Fruit fly (Drosophila melanogaster) whole organism, prepupa: ENCODE measurements around the gene wkd.

Experiments used
- Blimp-1 ChIP-seq: fragments of 200-800 bp; sonication (Bioruptor generic); optimal IDR thresholded peaks from 3 replicates; lab custom pipeline; 2017; ENCODE audit warnings: missing biosample characterization, missing genetic modification characterization, mild to moderate bottlenecking, moderate library complexity, missing genetic modification reagents
- CG10631 ChIP-seq: fragments of 200-800 bp; sonication (Bioruptor generic); optimal IDR thresholded peaks from 2 replicates; lab custom pipeline; 2016; ENCODE audit warnings: missing biosample characterization, missing genetic modification characterization
- CG10669 ChIP-seq: fragments of 200-800 bp; sonication (Bioruptor generic); optimal IDR thresholded peaks from 3 replicates; lab custom pipeline; 2018; ENCODE audit warnings: missing biosample characterization, mild to moderate bottlenecking, missing genetic modification characterization, moderate library complexity
- CG11902 ChIP-seq: fragments of 200-800 bp; sonication (Bioruptor generic); optimal IDR thresholded peaks from 3 replicates; lab custom pipeline; 2016; ENCODE audit warnings: missing biosample characterization, missing genetic modification characterization
- CG15336 ChIP-seq: fragments of 200-800 bp; sonication (Bioruptor generic); IDR thresholded peaks from 2 replicates; pipeline ENCODE4 v1.3.6; 2022; ENCODE audit warnings: missing biosample characterization, missing genetic modification characterization
- CG1621 ChIP-seq: fragments of 200-800 bp; sonication (Bioruptor generic); optimal IDR thresholded peaks from 3 replicates; lab custom pipeline; 2018; ENCODE audit warnings: missing biosample characterization, mild to moderate bottlenecking, missing genetic modification characterization
- CG3032 ChIP-seq: fragments of 200-800 bp; optimal IDR thresholded peaks from 2 replicates; lab custom pipeline; 2019; ENCODE audit warnings: missing biosample characterization, mild to moderate bottlenecking, missing genetic modification characterization, moderate library complexity
- CG32006 ChIP-seq: fragments of 200-800 bp; sonication (Bioruptor generic); optimal IDR thresholded peaks from 3 replicates; lab custom pipeline; 2017; ENCODE audit warnings: missing biosample characterization, mild to moderate bottlenecking, missing genetic modification characterization
- CG34406 ChIP-seq: fragments of 200-800 bp; sonication (Bioruptor generic); optimal IDR thresholded peaks from 3 replicates; lab custom pipeline; 2016; ENCODE audit warnings: missing biosample characterization, missing genetic modification characterization
- CG3919 ChIP-seq: fragments of 200-800 bp; sonication (Bioruptor generic); optimal IDR thresholded peaks from 3 replicates; lab custom pipeline; 2016; ENCODE audit warnings: missing biosample characterization, missing genetic modification characterization
- CG4318 ChIP-seq: fragments of 200-800 bp; sonication (Bioruptor generic); optimal IDR thresholded peaks from 3 replicates; lab custom pipeline; 2017; ENCODE audit warnings: missing biosample characterization, mild to moderate bottlenecking, missing genetic modification characterization
- CG6276 ChIP-seq: fragments of 200-800 bp; sonication (Bioruptor generic); optimal IDR thresholded peaks from 2 replicates; lab custom pipeline; 2017; ENCODE audit warnings: missing biosample characterization, mild to moderate bottlenecking, missing genetic modification characterization
- CG6808 ChIP-seq: fragments of 200-800 bp; sonication (Bioruptor generic); optimal IDR thresholded peaks from 3 replicates; lab custom pipeline; 2017; ENCODE audit warnings: missing biosample characterization, missing genetic modification characterization, mild to moderate bottlenecking, moderate library complexity, missing genetic modification reagents
- CG6854 ChIP-seq: fragments of 200-800 bp; sonication (Bioruptor generic); optimal IDR thresholded peaks from 2 replicates; lab custom pipeline; 2017; ENCODE audit warnings: missing biosample characterization, mild to moderate bottlenecking, missing genetic modification characterization
- CG8119 ChIP-seq: fragments of 200-800 bp; sonication (Bioruptor generic); IDR thresholded peaks from 3 replicates; pipeline ENCODE4 v1.3.6; 2022; ENCODE audit warnings: missing biosample characterization, missing genetic modification characterization
- CG8632 ChIP-seq: fragments of 200-800 bp; sonication (Bioruptor generic); optimal IDR thresholded peaks from 3 replicates; lab custom pipeline; 2016; ENCODE audit warnings: missing biosample characterization, missing genetic modification characterization
- CG9139 ChIP-seq: fragments of 200-800 bp; sonication (Bioruptor generic); optimal IDR thresholded peaks from 3 replicates; lab custom pipeline; 2017; ENCODE audit warnings: missing biosample characterization, mild to moderate bottlenecking, missing genetic modification characterization
- Eip75B ChIP-seq: fragments of 200-800 bp; sonication (Bioruptor generic); optimal IDR thresholded peaks from 3 replicates; lab custom pipeline; 2016; ENCODE audit warnings: missing biosample characterization, missing genetic modification characterization
- Eip78C ChIP-seq: fragments of 200-800 bp; sonication (Bioruptor generic); peaks from one replicate; lab custom pipeline; 2016; ENCODE audit warnings: missing biosample characterization, missing genetic modification characterization
- Hr39 ChIP-seq: fragments of 200-800 bp; sonication (Bioruptor generic); optimal IDR thresholded peaks from 2 replicates; lab custom pipeline; 2016; ENCODE audit warnings: missing biosample characterization, missing genetic modification characterization
- Hr4 ChIP-seq: fragments of 200-800 bp; sonication (Bioruptor generic); optimal IDR thresholded peaks from 3 replicates; lab custom pipeline; 2016; ENCODE audit warnings: missing biosample characterization, missing genetic modification characterization
- Met ChIP-seq: fragments of 200-800 bp; sonication (Bioruptor generic); optimal IDR thresholded peaks from 3 replicates; lab custom pipeline; 2016; ENCODE audit warnings: missing biosample characterization, missing genetic modification characterization
- Smox ChIP-seq: fragments of 200-800 bp; sonication (Bioruptor generic); optimal IDR thresholded peaks from 3 replicates; lab custom pipeline; 2016; ENCODE audit warnings: missing biosample characterization, missing genetic modification characterization
- Sox102F ChIP-seq: fragments of 200-800 bp; sonication (Bioruptor generic); optimal IDR thresholded peaks from 2 replicates; lab custom pipeline; 2016; ENCODE audit warnings: missing biosample characterization, mild to moderate bottlenecking, missing genetic modification characterization
- Sox14 ChIP-seq: fragments of 200-800 bp; sonication (Bioruptor generic); optimal IDR thresholded peaks from 3 replicates; lab custom pipeline; 2016; ENCODE audit warnings: missing biosample characterization, missing genetic modification characterization
- Sox15 ChIP-seq: fragments of 200-800 bp; sonication (Bioruptor generic); optimal IDR thresholded peaks from 3 replicates; lab custom pipeline; 2016; ENCODE audit warnings: missing biosample characterization, missing genetic modification characterization
- achi ChIP-seq: fragments of 200-800 bp; sonication (Bioruptor generic); optimal IDR thresholded peaks from 3 replicates; lab custom pipeline; 2016; ENCODE audit warnings: missing biosample characterization, missing genetic modification characterization
- acj6 ChIP-seq: fragments of 200-800 bp; sonication (Bioruptor generic); optimal IDR thresholded peaks from 3 replicates; lab custom pipeline; 2016; ENCODE audit warnings: missing biosample characterization, missing genetic modification characterization
- cyc ChIP-seq: fragments of 200-800 bp; sonication (Bioruptor generic); optimal IDR thresholded peaks from 3 replicates; lab custom pipeline; 2016; ENCODE audit warnings: missing biosample characterization, missing genetic modification characterization
- dac ChIP-seq: fragments of 200-800 bp; sonication (Bioruptor generic); optimal IDR thresholded peaks from 2 replicates; lab custom pipeline; 2017; ENCODE audit warnings: missing biosample characterization, mild to moderate bottlenecking, missing genetic modification characterization
- eg ChIP-seq: fragments of 200-800 bp; sonication (Bioruptor generic); IDR thresholded peaks from 3 replicates; pipeline ENCODE4 v1.3.6; 2022; ENCODE audit warnings: missing biosample characterization, missing genetic modification characterization
- fd59A ChIP-seq: fragments of 200-800 bp; sonication (Bioruptor generic); optimal IDR thresholded peaks from 2 replicates; lab custom pipeline; 2017; ENCODE audit warnings: missing biosample characterization, mild to moderate bottlenecking, missing genetic modification characterization, missing genetic modification reagents
- fd85E ChIP-seq: fragments of 200-800 bp; sonication (Bioruptor generic); optimal IDR thresholded peaks from 3 replicates; lab custom pipeline; 2016; ENCODE audit warnings: missing biosample characterization, missing genetic modification characterization
- fkh ChIP-seq: fragments of 200-800 bp; sonication (Bioruptor generic); optimal IDR thresholded peaks from 3 replicates; lab custom pipeline; 2017; ENCODE audit warnings: missing biosample characterization, mild to moderate bottlenecking, missing genetic modification characterization, moderate library complexity
- lz ChIP-seq: fragments of 200-800 bp; sonication (Bioruptor generic); optimal IDR thresholded peaks from 3 replicates; lab custom pipeline; 2016; ENCODE audit warnings: missing biosample characterization, missing genetic modification characterization
- net ChIP-seq: fragments of 200-800 bp; sonication (Bioruptor generic); optimal IDR thresholded peaks from 3 replicates; lab custom pipeline; 2016; ENCODE audit warnings: missing biosample characterization, missing genetic modification characterization
- spab ChIP-seq: fragments of 200-800 bp; sonication (Bioruptor generic); optimal IDR thresholded peaks from 2 replicates; lab custom pipeline; 2017; ENCODE audit warnings: missing biosample characterization, mild to moderate bottlenecking, missing genetic modification characterization, missing genetic modification reagents
- ss ChIP-seq, 2 experiments: fragments of 200-800 bp; sonication (Bioruptor generic); optimal IDR thresholded peaks; 2 replicates in 1 of 2; 3 replicates in 1 of 2; lab custom pipeline; 2017 to 2018; ENCODE audit warnings: mild to moderate bottlenecking in 2 of 2, missing biosample characterization in 2 of 2, missing genetic modification characterization in 2 of 2, moderate library complexity in 1 of 2
- svp ChIP-seq: fragments of 200-800 bp; sonication (Bioruptor generic); peaks from one replicate; lab custom pipeline; 2016; ENCODE audit warnings: missing biosample characterization, missing genetic modification characterization
- vri ChIP-seq: fragments of 200-800 bp; sonication (Bioruptor generic); optimal IDR thresholded peaks from 3 replicates; lab custom pipeline; 2016; ENCODE audit warnings: missing biosample characterization, mild to moderate bottlenecking, missing genetic modification characterization

The wkd gene

DNA sequence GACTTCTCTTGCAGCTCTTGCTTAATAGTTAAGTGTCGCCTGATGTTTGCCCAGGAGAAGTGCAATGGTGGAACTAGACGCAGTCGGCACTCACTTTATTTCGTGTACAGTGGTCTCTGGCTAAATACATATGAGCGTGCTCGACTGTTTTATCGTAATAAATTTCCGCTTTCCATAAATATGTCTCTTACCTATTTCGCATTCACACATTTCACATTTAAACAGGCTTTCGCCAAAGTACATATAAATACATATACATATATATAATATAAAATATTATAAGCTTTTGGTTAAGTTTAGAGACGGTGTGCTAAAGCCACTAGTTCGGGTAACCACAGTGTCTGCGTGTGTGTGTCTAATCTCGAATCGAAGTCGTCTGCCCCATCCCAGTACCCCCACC, 25.3 kb downstream of the wkd start:
- TF ChIP-seq Met (GFP tag; lab: Kevin White, UChicago) (no peak), cyc (no peak), eg (GFP tag; lab: Robert Waterston, UW) (peak; percentile 36; the same call in 1 of the 3 replicates), vri (GFP tag; lab: Kevin White, UChicago) (no peak), CG3919 (GFP tag; lab: Kevin White, UChicago) (peak; percentile 24), Sox14 (GFP tag; lab: Kevin White, UChicago) (no peak), acj6 (GFP tag; lab: Kevin White, UChicago) (peak; percentile 8), Hr39 (GFP tag; lab: Kevin White, UChicago) (no peak), CG6808 (GFP tag; lab: Kevin White, UChicago) (no peak), CG15336 (peak; percentile 62; the same call in 1 of the 2 replicates), CG32006 (peak; percentile 75), Smox (GFP tag; lab: Kevin White, UChicago) (no peak), Blimp-1 (GFP tag; lab: Kevin White, UChicago) (no peak), CG1621 (no peak), svp (GFP tag; lab: Kevin White, UChicago) (peak; percentile 12), achi (peak; percentile 22), CG9139 (no peak), lz (GFP tag; lab: Kevin White, UChicago) (no peak), CG8119 (GFP tag; lab: Robert Waterston, UW) (peak; percentile 73), CG4318 (GFP tag; lab: Kevin White, UChicago) (peak; percentile 36), fkh (GFP tag; lab: Kevin White, UChicago) (no peak), net (no peak), spab (no peak), Eip75B (GFP tag; lab: Kevin White, UChicago) (no peak), Eip78C (GFP tag; lab: Kevin White, UChicago) (peak; percentile 44), CG11902 (GFP tag; lab: Kevin White, UChicago) (no peak), CG6854 (GFP tag; lab: Kevin White, UChicago) (no peak), dac (GFP tag; lab: Kevin White, UChicago) (peak; percentile 56), Hr4 (peak; percentile 47), CG6276 (GFP tag; lab: Kevin White, UChicago) (peak; percentile 58)

DNA sequence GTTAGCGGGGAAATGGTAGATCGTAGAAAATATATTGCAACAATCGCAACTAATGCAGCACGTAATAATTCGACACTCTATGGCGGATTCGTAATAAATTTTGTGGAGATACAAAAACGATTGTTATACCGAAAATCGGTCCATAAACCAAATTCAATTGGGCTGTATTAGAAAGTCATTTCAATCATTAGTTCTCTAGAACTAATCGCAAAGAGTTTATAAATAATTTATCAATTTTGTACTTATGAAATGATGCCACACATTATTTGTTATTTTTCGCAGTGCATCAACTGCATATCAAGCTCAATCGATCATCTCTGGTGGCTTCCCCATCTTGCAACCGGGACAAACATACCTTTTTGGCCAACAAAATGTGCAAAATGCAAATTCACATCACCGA, 31.1 kb downstream of the wkd start:
- TF ChIP-seq CG32006 (peak; percentile 30), net (no peak), Sox15 (GFP tag; lab: Kevin White, UChicago) (no peak), CG10631 (no peak), CG15336 (peak; percentile 55), fd59A (GFP tag; lab: Kevin White, UChicago) (no peak), CG9139 (no peak), Sox102F (GFP tag; lab: Kevin White, UChicago) (no peak), lz (GFP tag; lab: Kevin White, UChicago) (no peak), ss (GFP tag; optimal IDR thresholded peaks at IDR 0.05; lab: Kevin White, UChicago) (no peak), svp (GFP tag; lab: Kevin White, UChicago) (no peak), fkh (GFP tag; lab: Kevin White, UChicago) (no peak), CG34406 (GFP tag; lab: Kevin White, UChicago) (no peak), Blimp-1 (GFP tag; lab: Kevin White, UChicago) (no peak), CG10669 (GFP tag; lab: Kevin White, UChicago) (no peak), CG6854 (GFP tag; lab: Kevin White, UChicago) (no peak), CG6276 (GFP tag; lab: Kevin White, UChicago) (no peak), Eip78C (GFP tag; lab: Kevin White, UChicago) (peak; percentile 57), CG8119 (GFP tag; lab: Robert Waterston, UW) (no peak), CG8632 (no peak), fd85E (GFP tag; lab: Kevin White, UChicago) (no peak), CG3919 (GFP tag; lab: Kevin White, UChicago) (no peak), Hr4 (peak; percentile 15), CG3032 (tag; lab: Kevin White, UChicago) (no peak)
